Fruit fly (Drosophila melanogaster): ENCODE measurements around the gene Use1.

DNA sequence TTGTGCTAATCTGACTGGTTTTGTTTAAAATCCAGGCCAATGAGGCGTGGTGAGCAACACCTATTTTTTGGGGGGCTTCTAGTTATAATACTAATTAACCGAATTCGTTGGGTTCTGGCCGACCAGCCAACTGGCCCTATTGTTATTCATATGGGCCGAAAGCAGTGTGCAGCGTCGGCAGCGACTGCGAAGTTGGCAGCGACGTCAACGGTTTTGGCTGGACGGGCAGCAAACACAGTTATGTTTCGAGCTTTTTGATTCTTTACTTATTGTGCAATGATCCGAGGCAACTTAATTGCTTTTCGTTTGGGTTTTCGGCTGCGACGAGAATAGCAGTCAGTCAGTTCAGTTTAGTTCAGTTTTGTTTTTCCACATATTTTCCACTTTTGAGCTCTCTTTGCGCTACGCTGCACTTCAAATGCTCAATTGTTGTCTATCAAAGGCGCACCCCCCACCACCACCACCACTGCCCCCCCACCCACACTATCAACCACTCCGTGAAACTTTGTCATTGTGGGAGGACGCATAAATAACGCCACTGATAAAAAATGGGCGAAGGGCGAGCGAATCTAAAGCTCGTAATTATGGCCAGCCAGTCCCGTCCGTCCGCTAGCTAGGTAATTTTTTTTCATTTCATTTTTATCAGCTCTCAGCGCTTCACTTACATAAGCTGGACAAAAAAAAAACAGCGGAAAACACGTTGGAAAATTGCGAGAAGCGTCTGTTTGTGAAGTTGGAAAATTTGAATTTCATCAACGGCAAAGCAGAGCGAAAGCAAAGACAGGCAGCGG lies 10.8 kb downstream of the Use1 start:
- TF ChIP-seq toe (GFP tag; optimal IDR thresholded peaks at IDR 0.05) (no peak), tj (GFP tag; optimal IDR thresholded peaks at IDR 0.05) (no peak), CG11617 (GFP tag; optimal IDR thresholded peaks at IDR 0.05) (no peak), ovo (GFP tag; optimal IDR thresholded peaks at IDR 0.05) (no peak), cnc (optimal IDR thresholded peaks at IDR 0.05) (no peak), CG12768 (GFP tag; optimal IDR thresholded peaks at IDR 0.05) (no peak), CG1620 (GFP tag; optimal IDR thresholded peaks at IDR 0.05) (no peak)
